Fruit fly (Drosophila melanogaster) whole organism, larva: ENCODE measurements around the gene CG7387.
"Not testable (repeated sequence)": the region's sequence is repeated elsewhere in the genome, so short reads cannot be mapped to it uniquely, and the experiment has no call there.

ENCODE experiments used
- noc ChIP-seq: fragments of 200-800 bp; sonication (Bioruptor generic); optimal IDR thresholded peaks from 3 replicates; lab custom pipeline; 2019; ENCODE audit warnings: missing biosample characterization, mild to moderate bottlenecking, missing genetic modification characterization, moderate library complexity

The CG7387 gene

DNA sequence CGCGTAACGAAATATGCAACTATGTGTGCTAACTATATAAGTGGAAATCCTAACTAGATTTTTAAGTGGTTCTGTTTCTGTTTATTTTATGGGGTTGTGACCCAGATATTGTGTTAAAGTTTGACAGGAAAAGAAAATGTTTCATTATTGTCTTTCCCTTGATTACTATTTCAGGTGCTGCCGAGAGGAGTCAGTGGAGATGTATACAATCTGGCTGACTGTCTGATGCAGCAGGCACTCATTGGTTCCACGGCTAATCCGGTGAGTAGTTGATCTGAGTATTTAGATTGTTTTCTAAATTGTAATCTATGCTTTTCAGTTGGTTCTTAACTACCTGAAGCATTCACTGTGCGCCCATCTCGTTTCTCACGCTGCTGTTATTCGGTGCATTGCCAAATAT, at the start of gene CG7387:
CG7387 (minus strand) TSS at position 101 of the 400 bp plus-strand sequence.
- no peak for TF ChIP-seq noc (tag; lab: Kevin White, UChicago)

DNA sequence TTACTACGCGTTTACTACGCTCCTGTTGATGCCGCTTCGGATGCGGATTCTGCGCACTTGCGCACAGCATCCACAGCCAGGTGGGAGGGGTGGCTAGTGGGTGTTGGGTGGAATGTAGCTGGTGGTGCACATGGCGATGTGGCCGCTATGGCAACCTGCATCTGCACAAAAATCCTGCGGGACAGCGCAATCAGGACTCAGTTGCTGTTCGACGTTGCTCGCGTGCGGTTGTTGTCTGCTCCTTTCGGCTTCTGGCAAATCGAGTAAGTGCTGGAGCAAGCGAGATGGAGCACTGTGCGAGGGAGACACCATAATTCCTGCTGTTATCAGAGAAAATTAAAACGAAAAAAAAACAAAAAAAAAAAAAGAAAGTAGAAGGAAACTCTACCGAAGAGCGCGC, 48.0 kb upstream of the CG7387 start:
- no peak for TF ChIP-seq noc (tag; lab: Kevin White, UChicago)

DNA sequence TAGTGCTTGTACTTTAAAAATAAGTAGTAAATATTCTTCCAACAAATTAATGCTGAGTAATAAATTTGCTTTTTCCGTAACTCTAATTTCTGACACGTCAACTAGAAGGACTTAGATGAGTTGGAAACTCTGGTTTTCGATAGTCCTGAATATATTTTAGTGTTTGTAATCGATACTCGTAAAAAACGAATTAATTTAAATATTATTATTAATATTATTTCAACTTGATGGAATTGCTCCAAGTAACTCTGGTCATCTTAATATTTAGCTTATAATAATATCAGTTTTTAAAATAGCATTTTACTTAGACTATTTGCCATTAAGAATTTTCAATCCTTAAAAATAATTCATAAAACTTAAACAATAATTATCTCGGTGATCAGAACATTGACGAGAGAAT, 47.6 kb upstream of the CG7387 start, which contains the start of gene CG7213:
CG7213 (minus strand) TSS at position 101 of the 400 bp plus-strand sequence.
- no peak for TF ChIP-seq noc (tag; lab: Kevin White, UChicago)

DNA sequence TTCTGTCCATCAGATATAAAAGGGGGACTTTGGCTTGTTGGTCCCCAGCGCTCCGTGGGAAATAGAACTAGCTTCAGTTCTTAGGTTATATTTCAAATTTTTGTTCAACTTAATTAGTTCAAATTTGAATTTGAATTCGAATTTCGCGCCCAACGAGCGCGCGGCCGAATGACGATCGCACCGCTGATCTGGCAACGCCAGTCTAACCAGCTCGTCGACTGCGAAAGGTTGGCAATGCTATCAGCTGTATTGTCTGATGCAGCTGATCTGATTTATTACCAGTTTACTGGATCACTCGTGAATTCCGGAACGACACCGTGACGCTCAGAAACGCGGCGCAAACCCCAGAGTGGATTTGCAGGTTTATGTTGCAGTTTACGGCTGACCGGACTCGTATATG, 45.4 kb upstream of the CG7387 start, which contains the start of gene Dscam4:
Dscam4 (plus strand) TSS at position 301 of the 400 bp plus-strand sequence.
- TF ChIP-seq noc (tag; lab: Kevin White, UChicago), result not testable (repeated sequence)

DNA sequence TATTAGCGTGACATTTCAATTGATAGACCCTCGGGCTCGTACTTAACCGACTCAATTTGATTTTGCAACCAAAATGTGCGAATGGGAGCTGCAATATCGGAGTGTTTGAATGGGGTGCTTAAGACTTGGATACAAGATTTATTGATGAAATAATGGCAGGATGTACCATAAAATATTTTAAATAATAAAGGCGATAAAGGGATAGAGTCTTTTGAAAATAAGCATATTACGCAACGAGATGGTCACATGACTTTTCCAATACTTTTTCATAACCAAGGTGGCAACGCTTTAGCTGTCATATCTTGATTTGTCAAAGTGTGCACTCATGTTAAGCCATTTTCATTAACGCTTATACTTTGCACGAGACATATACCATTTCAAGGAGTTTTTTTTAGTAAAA, 36.0 kb upstream of the CG7387 start, which contains the start of gene eIF4E3:
eIF4E3 (plus strand) TSS at position 301 of the 400 bp plus-strand sequence.
- TF ChIP-seq noc (tag; lab: Kevin White, UChicago), result no peak

DNA sequence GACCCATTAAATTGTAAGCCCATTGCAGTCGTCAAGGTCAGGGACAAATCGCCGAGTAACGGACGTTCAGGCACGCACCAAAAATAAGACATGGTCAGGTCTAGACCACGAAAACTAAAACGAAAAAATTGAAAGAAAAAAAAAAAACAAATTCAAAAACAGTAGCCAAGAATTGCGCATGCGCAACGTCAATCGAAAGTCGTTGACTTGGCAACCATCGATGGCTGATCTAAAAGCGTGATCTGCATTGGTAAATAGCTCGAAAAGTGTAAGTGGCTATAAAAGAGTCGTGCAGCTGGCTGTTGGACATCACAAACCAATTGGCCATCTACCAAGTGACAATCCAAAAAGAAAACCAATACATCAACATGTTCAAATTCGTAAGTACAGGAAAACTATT, 28.9 kb upstream of the CG7387 start, which contains the start of gene CG13678:
CG13678 (plus strand) TSS at position 307 of the 400 bp plus-strand sequence.
- TF ChIP-seq noc (tag; lab: Kevin White, UChicago), result no peak

DNA sequence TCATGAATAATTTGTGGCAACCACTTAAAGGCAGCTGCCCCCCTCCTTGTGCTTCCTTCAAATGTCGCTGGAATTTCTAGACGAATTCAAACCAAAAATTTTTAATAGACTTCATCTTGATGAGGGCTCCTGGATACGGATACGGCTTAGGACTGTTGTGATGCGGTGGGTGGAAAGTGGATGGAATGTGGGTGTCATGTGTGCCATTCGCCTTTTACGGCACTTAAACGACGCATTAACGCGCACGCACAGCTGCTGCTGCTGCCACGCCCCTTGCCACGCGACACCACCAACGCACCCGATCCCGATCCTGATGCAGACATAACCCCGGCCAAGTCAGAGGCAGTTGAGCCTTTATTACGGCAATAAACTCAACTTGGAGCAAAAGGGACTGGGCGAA, 26.8 kb upstream of the CG7387 start:
- no peak for TF ChIP-seq noc (tag; lab: Kevin White, UChicago)

DNA sequence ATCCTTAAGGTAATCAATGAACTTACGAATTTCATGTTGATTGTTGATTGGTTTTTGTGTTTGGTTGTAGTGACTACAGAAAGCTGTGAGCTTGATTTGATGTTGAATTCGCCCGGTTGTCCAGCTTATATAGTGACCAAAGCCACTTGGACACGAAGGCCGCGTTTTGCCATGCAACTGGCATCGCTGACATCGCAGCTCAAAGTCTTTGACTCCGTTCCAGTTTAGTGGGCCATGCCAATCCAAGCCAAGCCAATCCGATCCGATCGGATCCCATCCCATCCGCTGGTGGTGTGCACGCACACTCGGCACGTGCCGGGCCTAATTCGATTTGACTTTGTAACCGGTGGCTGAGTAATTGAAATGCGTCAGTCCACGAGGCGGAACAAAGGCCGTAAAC, 26.0 kb upstream of the CG7387 start, which contains the start of gene CG13674:
CG13674 (minus strand) TSS at position 101 of the 400 bp plus-strand sequence.
- TF ChIP-seq noc (tag; lab: Kevin White, UChicago), result no peak

DNA sequence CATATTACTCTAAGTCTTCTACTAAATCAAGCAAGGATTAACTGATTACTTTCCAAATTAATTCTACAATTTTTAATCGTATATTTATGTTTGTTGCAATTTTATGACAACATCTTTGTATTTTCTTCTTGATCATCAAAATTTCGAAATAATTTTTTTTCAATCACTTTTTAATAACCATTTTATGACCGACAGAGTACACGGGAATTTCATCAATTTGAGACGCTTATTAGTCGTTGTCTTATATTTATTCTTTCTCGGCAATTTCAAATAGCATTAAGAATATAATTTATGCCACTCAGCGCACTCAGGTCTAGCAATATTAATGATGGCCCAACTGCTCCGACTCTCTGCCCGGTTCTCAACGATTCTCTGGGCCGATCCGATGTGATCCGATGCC, 22.1 kb upstream of the CG7387 start, which contains the start of gene CG8012:
CG8012 (plus strand) TSS at position 301 of the 400 bp plus-strand sequence.
- TF ChIP-seq noc (tag; lab: Kevin White, UChicago), result no peak

DNA sequence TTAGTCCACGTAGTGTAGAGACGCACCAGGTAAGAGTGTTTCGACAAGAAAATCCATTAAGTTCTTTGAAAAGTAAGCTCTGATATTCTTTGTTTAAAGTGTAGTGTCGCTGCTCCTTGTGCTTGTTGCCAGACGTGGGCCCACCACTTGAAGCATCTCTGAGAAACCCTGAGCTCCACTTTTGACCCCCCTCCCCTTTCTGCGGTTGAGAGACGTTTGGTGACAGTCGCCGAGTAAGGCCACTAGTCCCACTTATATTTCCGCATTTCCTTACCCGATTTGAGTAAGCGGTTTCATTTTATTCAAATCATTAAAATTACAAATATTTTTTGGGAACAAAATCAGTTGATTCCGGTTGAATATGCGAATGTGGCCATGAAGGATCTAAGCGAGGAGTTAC, 18.7 kb upstream of the CG7387 start, which contains the start of gene CG8006:
CG8006 (plus strand) TSS at position 301 of the 400 bp plus-strand sequence.
- TF ChIP-seq noc (tag; lab: Kevin White, UChicago), result no peak

DNA sequence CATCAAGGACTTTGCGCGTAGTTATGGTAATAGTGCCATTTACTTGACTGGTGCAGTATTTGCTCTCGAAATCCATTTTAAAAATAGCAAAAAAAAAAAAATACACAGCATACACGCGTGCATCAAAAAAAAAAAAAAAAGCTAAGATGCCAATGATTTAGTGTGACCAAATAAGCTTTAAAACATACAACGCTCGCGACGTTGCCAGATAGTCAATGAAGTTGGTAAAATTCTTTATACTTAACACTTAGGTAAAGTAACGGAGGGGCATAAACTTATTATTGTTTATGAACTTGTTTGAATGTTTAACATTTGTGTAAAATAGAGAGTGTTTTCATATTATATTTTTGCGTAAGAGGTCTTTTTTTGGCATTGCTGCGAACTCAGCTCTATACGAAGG, 17.7 kb upstream of the CG7387 start, which contains the start of gene tut:
tut (minus strand) TSS at position 148 of the 400 bp plus-strand sequence.
- no peak for TF ChIP-seq noc (tag; lab: Kevin White, UChicago)

DNA sequence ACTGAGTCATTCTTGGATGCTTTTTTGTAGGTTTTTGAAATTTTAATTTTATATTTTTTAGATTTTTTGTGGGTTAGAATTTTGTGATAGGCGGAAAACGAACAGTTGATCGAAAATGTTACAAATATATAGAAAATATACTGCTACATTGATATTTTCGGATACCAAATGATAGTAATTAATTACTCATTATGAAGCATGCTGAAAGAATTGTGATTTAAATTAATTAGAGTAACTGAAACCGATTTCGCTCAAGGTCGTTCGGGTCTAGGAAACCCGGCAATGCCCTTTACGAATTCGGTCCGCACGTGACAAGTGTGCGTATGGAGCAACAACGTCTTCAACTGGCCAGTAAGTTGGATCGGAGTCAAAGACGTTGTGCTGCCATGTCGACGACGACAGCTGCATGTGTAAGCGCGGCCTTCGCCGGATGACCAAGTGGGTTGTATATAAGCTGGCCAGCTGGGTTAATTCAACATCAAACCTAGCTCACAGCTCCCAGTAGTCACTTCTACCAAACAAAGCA, 9.5 kb upstream of the CG7387 start, which contains the start of the genes CG7366 and CG13679:
CG7366 (minus strand) TSS at position 101 of the 526 bp plus-strand sequence.
CG13679 (plus strand) TSS at position 476 of the 526 bp plus-strand sequence.
- no peak for TF ChIP-seq noc (tag; lab: Kevin White, UChicago)

DNA sequence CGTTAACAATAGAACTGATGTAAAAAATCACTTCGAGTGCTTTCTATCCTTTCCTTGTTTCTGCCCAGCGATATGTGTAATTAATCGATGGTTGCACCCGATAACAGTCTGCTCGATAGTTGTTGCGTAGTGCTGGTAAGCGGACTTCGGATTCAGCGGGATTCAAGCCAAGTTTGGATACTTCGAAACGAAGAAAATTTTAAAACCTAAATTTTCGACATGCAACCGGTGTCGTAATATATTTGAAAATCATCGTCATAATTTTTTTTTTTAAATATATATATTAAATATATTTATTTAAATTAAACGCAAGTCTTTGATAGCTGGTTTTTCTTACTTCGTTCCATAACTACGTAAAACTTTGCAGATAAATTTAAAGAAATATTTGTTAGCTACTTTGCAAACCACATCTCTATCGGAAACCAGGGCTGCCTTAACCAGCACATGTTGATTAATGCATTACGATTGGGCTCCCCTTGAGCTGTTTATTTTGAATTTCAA, 4.9 kb upstream of the CG7387 start, which contains the start of the genes UbcE2M and Dhps:
UbcE2M (minus strand) TSS at position 209 of the 501 bp plus-strand sequence.
Dhps (plus strand) TSS at position 429 of the 501 bp plus-strand sequence.
- peak; percentile 83 for TF ChIP-seq noc (tag; lab: Kevin White, UChicago)

DNA sequence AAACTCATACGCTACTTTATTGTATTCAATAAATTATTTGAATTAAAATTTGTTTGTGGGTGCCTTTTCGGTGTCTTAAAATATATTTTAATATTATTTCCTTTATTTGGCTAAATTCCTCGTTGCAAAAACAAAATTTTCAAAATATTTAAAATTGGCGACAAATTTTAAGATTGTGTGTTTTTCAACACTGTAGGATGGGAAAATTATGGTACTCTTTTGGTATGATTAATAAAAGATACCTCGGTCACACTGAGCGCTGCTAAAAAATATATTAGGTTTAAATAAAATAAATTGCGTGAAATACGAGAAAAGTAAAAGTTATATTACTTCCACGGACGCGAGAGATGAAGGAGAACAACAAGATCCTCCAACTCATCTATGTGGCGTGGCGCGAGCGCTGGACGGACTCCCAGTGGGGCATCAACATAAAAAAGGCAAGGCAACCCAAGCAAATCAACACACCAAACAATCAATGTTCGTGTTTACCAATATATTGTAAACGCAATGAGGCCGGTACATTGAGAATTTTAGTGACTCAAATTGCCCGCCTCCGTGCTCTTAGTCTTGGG, 1.8 kb downstream of the CG7387 start, which contains the start of gene MED24:
MED24 (plus strand) TSS at position 229 of the 572 bp plus-strand sequence.
- no peak for TF ChIP-seq noc (tag; lab: Kevin White, UChicago)

DNA sequence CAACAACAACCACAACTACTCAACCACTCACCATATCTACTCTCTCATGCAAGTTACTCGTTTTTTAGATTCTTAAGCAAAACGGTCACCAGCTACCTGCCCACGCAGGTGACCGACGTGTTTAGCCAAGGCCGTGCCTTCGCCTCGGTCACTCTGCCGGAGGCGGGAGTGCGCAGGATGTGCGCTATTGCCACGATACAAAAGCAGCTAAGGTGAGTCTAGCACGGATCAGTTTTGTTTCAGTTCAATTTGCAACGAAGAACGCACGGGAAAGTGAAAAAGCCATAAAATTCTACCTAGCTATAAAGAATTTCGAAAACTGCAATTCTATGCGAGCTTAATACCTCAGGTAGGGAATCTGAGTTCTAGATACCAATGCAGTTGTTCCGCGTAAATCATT, 3.7 kb downstream of the CG7387 start:
- no peak for TF ChIP-seq noc (tag; lab: Kevin White, UChicago)

DNA sequence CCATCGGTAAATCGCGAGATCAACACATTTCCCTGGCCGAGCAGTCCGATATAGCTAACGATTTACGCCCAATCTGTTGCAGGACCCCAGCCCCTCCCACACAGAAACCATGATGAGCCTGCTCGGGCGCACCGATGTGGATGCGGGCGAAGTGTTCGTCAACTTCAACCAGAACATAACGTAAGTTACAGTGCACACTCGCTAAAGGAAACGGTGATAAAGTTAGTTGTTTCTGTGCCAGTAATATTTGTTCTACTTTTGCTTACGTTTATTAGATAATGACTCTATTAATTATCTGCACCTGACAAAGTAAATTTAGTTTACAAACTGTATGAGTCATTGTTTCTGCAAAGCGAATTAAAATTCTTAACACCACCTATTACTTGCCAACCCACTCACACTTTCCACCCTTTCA, 5.5 kb downstream of the CG7387 start:
- TF ChIP-seq noc (tag; lab: Kevin White, UChicago), result no peak
